Worm (Caenorhabditis elegans): ENCODE data around the gene F17C11.22.

F17C11.22 gene

DNA sequence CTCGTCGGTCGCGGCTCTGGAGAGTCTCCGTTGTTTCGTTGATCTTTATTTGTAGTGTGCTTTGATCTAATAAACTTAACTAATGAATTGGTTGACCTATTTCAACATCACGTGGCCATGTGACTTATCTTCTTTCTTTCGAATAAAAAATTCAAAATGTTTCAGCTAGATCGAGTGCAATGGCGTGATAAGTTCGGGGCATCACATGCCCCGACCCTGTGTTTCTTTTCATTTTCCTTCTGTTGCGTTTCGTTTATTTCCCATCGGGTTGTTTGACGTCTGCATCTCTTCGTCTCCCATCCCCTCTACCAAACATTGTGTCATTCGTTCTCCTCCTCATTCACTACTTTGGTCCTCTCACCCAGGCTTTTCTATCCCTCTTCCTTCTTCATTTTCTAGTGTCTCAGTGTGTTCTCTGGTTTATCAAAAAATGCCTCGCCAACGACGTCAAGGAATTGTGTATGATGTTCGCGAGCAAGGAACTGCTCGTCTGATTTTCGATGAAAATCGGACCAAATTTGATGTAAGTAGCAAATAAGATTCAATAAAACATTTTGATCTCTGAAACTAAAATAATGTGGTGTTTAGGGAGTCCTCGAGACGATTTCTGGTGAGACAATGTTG lies 18.2 kb downstream of the F17C11.22 start, which contains the start of gene F17C11.4 (continued):
- TF ChIP-seq gmeb-1 (tag; optimal IDR thresholded peaks at IDR 0.05) (peak; percentile 58), F13H6.1 (tag; optimal IDR thresholded peaks at IDR 0.05) (peak; percentile 91)

DNA sequence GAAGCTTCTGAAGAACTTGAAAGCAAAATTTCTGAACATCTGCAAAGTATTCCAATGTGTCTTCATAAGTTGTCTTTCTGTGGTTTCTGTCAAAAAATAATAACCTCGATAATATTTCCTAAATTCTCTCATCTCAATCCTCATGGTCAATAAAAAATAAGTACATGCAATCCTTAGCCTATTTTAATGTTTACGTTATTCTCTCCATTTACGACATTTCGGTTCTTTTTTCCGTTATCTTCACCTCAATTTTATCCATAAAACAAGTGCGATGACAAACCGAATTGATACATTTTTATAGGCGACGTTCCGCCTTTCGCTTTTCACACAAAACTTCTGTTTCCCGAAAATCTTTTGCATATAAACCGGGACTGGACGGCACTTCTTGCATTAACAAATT lies 20.5 kb downstream of the F17C11.22 start, which contains the start of gene col-153:
TSS of gene col-153 (plus strand) at position 301 of the 400 bp plus-strand sequence.
- TF ChIP-seq nhr-237 (tag; optimal IDR thresholded peaks at IDR 0.05) (no peak), Y55F3AM.14 (GFP tag; optimal IDR thresholded peaks at IDR 0.05) (no peak), alr-1 (tag; optimal IDR thresholded peaks at IDR 0.05) (no peak), ztf-1 (GFP tag; conservative IDR thresholded peaks at IDR 0.05) (no peak), nhr-21 (tag; optimal IDR thresholded peaks at IDR 0.05) (no peak), sem-4 (tag; optimal IDR thresholded peaks at IDR 0.05) (no peak), lin-11 (tag; optimal IDR thresholded peaks at IDR 0.05) (no peak), elt-1 (tag; optimal IDR thresholded peaks at IDR 0.05) (no peak), lin-13 (GFP tag; optimal IDR thresholded peaks at IDR 0.05) (no peak), ceh-82 (tag; optimal IDR thresholded peaks at IDR 0.05) (no peak), fos-1 (tag; optimal IDR thresholded peaks at IDR 0.05) (no peak), crh-2 (tag; optimal IDR thresholded peaks at IDR 0.05) (no peak), lsy-2 (tag; optimal IDR thresholded peaks at IDR 0.05) (no peak), mbf-1 (tag; optimal IDR thresholded peaks at IDR 0.05) (no peak)

DNA sequence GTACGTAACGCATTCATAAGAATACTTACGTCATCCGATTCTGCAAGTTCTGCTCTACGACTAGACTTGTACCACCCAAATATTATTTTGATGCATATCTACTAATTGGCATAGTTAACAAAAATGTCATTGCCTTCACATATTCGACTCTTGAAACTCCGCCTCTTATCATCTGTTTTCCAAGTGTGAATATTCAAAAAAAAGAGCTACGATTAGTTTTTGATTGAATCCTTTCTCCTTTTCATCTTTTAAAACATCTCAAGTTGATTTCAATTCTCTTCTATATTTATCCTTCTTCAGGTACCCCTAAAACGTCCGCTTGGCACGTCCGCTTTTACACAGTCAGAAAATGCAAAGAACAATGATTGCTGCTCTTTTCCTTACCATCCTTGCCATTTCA lies 22.0 kb downstream of the F17C11.22 start, which contains the start of gene F17C11.2:
TSS of gene F17C11.2 (plus strand) at position 301 of the 400 bp plus-strand sequence.
- TF ChIP-seq nhr-11 (tag; optimal IDR thresholded peaks at IDR 0.05) (no peak), skn-1 (tag; optimal IDR thresholded peaks at IDR 0.05) (no peak), elt-1 (tag; optimal IDR thresholded peaks at IDR 0.05) (no peak), mab-5 (tag; optimal IDR thresholded peaks at IDR 0.05) (no peak), nhr-10 (tag; optimal IDR thresholded peaks at IDR 0.05) (no peak), sem-4 (tag; optimal IDR thresholded peaks at IDR 0.05) (no peak), nhr-23 (tag; optimal IDR thresholded peaks at IDR 0.05) (no peak), C34F6.9 (tag; optimal IDR thresholded peaks at IDR 0.05) (no peak), mbf-1 (tag; optimal IDR thresholded peaks at IDR 0.05) (no peak), ztf-1 (GFP tag; conservative IDR thresholded peaks at IDR 0.05) (no peak)

DNA sequence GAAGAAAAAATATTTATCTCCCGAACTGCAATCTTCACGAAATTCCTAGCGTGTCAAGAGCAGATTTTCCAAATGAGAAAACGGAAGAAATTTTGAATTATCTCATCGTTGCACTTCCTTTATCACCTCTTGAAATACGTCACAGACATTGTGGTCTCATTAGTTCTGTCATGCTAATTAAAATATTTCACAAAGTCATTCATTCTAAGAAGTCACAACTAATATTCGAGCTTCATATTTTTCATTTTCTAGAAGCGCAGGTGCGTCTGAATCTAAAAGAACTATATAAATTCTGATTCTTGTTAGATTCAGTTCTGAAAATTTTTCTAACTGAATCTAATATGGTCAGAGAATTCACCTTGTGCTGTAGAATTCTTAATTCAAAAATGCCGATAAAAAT lies 22.8 kb downstream of the F17C11.22 start:
- no peak for TF ChIP-seq sem-4 (tag; optimal IDR thresholded peaks at IDR 0.05)

DNA sequence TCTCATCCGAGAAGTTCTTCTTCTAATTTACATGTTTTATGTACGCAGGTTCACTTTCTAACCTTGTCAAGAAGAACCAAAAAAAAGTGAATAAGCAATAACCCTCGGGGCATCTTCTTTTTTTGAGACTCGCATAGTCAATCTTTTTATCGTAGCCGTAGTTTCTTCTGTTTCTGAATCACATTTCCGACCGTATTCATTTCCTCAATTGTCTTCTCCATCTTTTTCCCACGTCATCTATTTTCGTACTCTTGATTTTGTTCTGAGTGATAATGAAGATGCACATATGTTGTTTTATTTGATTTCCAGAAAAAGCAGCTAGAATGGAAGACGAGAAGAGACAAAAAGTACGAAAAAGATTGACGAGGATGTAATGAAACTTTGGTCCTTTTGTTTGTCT lies 25.1 kb downstream of the F17C11.22 start:
- TF ChIP-seq lsy-2 (tag; optimal IDR thresholded peaks at IDR 0.05) (peak in 1 of 2 experiments; percentile 15), sma-9 (GFP tag; optimal IDR thresholded peaks at IDR 0.05) (no peak), sma-9 (tag; optimal IDR thresholded peaks at IDR 0.05) (no peak)

DNA sequence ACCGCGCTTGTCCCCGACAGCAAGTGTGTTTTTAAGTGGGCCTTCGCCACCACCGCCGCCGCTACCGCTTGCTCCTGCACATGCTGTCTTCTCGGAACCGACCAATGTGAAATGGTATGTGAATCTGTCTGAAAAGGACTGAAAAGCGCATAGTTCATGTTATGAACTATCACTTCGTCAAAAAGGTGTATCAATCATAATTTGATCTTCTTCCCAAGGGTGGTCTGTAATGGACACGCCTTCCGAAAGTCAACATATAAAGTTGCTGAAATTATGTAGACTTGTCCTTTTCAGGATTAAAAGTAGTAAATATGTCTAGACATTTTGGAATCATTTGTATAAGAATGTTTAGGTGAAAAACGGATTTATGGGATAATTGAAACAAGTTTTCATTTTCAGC lies 27.8 kb downstream of the F17C11.22 start, which contains the start of gene zip-9:
TSS of gene zip-9 (plus strand) at position 301 of the 400 bp plus-strand sequence.
- no peak for TF ChIP-seq dmd-4 (tag; optimal IDR thresholded peaks at IDR 0.05)
- no peak for TF ChIP-seq unc-62 (GFP tag; optimal IDR thresholded peaks at IDR 0.05)
- TF ChIP-seq R02D3.7 (tag; optimal IDR thresholded peaks at IDR 0.05), result no peak
- TF ChIP-seq ama-1 (optimal IDR thresholded peaks at IDR 0.05), result no peak
- no peak for TF ChIP-seq ceh-16 (tag; optimal IDR thresholded peaks at IDR 0.05)
- TF ChIP-seq skn-1 (tag; optimal IDR thresholded peaks at IDR 0.05), result no peak
- no peak for TF ChIP-seq unc-39 (tag; optimal IDR thresholded peaks at IDR 0.05)
- TF ChIP-seq ztf-11 (tag; optimal IDR thresholded peaks at IDR 0.05), result no peak
- no peak for TF ChIP-seq crh-2 (tag; optimal IDR thresholded peaks at IDR 0.05)
- TF ChIP-seq snpc-4 (tag; optimal IDR thresholded peaks at IDR 0.05), result no peak
- no peak for TF ChIP-seq sem-4 (tag; optimal IDR thresholded peaks at IDR 0.05)
- TF ChIP-seq nhr-237 (tag; optimal IDR thresholded peaks at IDR 0.05), result no peak
- TF ChIP-seq mbf-1 (tag; optimal IDR thresholded peaks at IDR 0.05), result no peak
- TF ChIP-seq mab-5 (tag; optimal IDR thresholded peaks at IDR 0.05), result no peak
- no peak for TF ChIP-seq lin-13 (GFP tag; optimal IDR thresholded peaks at IDR 0.05)
- no peak for TF ChIP-seq sma-3 (GFP tag; optimal IDR thresholded peaks at IDR 0.05)
- no peak for TF ChIP-seq blmp-1 (tag; optimal IDR thresholded peaks at IDR 0.05; ENCODE audit: insufficient read depth)
- TF ChIP-seq unc-55 (GFP tag; optimal IDR thresholded peaks at IDR 0.05), result no peak
- TF ChIP-seq nhr-129 (tag; optimal IDR thresholded peaks at IDR 0.05), result no peak

Data from whole organism, L2 larva.